Fruit fly (Drosophila melanogaster) whole organism, embryonic: ENCODE results near the gene CG32772.

Experiments used
- Atf3 ChIP-seq: fragments of 200-800 bp; sonication (Bioruptor generic); optimal IDR thresholded peaks from 3 replicates; lab custom pipeline; 2016; ENCODE audit warnings: missing biosample characterization, missing genetic modification characterization
- CG10267 ChIP-seq: fragments of 200-800 bp; sonication (Bioruptor generic); optimal IDR thresholded peaks from 2 replicates; lab custom pipeline; 2018; ENCODE audit warnings: missing biosample characterization, mild to moderate bottlenecking, missing genetic modification characterization, moderate library complexity
- CG10321 ChIP-seq: fragments of 200-800 bp; sonication (Bioruptor generic); IDR thresholded peaks from 2 replicates; pipeline ENCODE4 v1.3.6; 2022; ENCODE audit warnings: missing biosample characterization, missing genetic modification characterization
- CG10431 ChIP-seq: fragments of 200-800 bp; sonication (Bioruptor generic); optimal IDR thresholded peaks from 3 replicates; lab custom pipeline; 2018; ENCODE audit warnings: missing biosample characterization, mild to moderate bottlenecking, missing genetic modification characterization
- CG10543 ChIP-seq: fragments of 200-800 bp; sonication (Bioruptor generic); optimal IDR thresholded peaks from 3 replicates; lab custom pipeline; 2017; ENCODE audit warnings: missing biosample characterization, mild to moderate bottlenecking, missing genetic modification characterization, moderate library complexity
- CG11085 ChIP-seq: fragments of 200-800 bp; sonication (Bioruptor generic); IDR thresholded peaks from 2 replicates; pipeline ENCODE4 v1.3.6; 2022; ENCODE audit warnings: missing biosample characterization, missing genetic modification characterization
- CG11456 ChIP-seq: fragments of 200-800 bp; sonication (Bioruptor generic); IDR thresholded peaks from 3 replicates; pipeline ENCODE4 v1.3.6; 2022; ENCODE audit warnings: missing biosample characterization, missing genetic modification characterization
- CG14860 ChIP-seq: fragments of 200-800 bp; sonication (Bioruptor generic); IDR thresholded peaks from 3 replicates; pipeline ENCODE4 v1.3.6; 2022; ENCODE audit warnings: missing biosample characterization, missing genetic modification characterization; ENCODE audit not compliant: partially characterized antibody
- CG14965 ChIP-seq: fragments of 200-800 bp; sonication (Bioruptor generic); optimal IDR thresholded peaks from 2 replicates; lab custom pipeline; 2016; ENCODE audit warnings: missing biosample characterization, missing genetic modification characterization, borderline replicate concordance
- CG15601 ChIP-seq: fragments of 200-800 bp; sonication (Bioruptor generic); optimal IDR thresholded peaks from 3 replicates; lab custom pipeline; 2019; ENCODE audit warnings: missing biosample characterization, mild to moderate bottlenecking, missing genetic modification characterization, moderate library complexity
- CG1602 ChIP-seq: fragments of 200-800 bp; sonication (Bioruptor generic); optimal IDR thresholded peaks from 3 replicates; lab custom pipeline; 2016; ENCODE audit warnings: missing biosample characterization, missing genetic modification characterization
- CG16813 ChIP-seq: fragments of 200-800 bp; sonication (Bioruptor generic); IDR thresholded peaks from 3 replicates; pipeline ENCODE4 v1.3.6; 2022; ENCODE audit warnings: missing biosample characterization, missing genetic modification characterization; ENCODE audit not compliant: partially characterized antibody
- CG17568 ChIP-seq: fragments of 200-800 bp; sonication (Bioruptor generic); optimal IDR thresholded peaks from 2 replicates; lab custom pipeline; 2018; ENCODE audit warnings: missing biosample characterization, mild to moderate bottlenecking, missing genetic modification characterization, moderate library complexity
- CG17912 ChIP-seq: fragments of 200-800 bp; sonication (Bioruptor generic); optimal IDR thresholded peaks from 2 replicates; lab custom pipeline; 2018; ENCODE audit warnings: missing biosample characterization, mild to moderate bottlenecking, missing genetic modification characterization
- CG18764 ChIP-seq: fragments of 200-800 bp; sonication (Bioruptor generic); optimal IDR thresholded peaks from 3 replicates; lab custom pipeline; 2016; ENCODE audit warnings: missing biosample characterization, missing genetic modification characterization
- CG34376 ChIP-seq: fragments of 200-800 bp; sonication (Bioruptor generic); optimal IDR thresholded peaks from 2 replicates; lab custom pipeline; 2018; ENCODE audit warnings: missing biosample characterization, mild to moderate bottlenecking, missing genetic modification characterization
- CG5245 ChIP-seq: fragments of 200-800 bp; sonication (Bioruptor generic); optimal IDR thresholded peaks from 3 replicates; lab custom pipeline; 2016; ENCODE audit warnings: missing biosample characterization, missing genetic modification characterization
- CG6765 ChIP-seq: fragments of 200-800 bp; sonication (Bioruptor generic); optimal IDR thresholded peaks from 3 replicates; lab custom pipeline; 2017; ENCODE audit warnings: missing biosample characterization, mild to moderate bottlenecking, missing genetic modification characterization
- CG7963 ChIP-seq: fragments of 200-800 bp; sonication (Bioruptor generic); IDR thresholded peaks from 3 replicates; pipeline ENCODE4 v1.3.6; 2022; ENCODE audit warnings: missing biosample characterization, missing genetic modification characterization; ENCODE audit not compliant: partially characterized antibody
- CG8924 ChIP-seq: fragments of 200-800 bp; optimal IDR thresholded peaks from 3 replicates; lab custom pipeline; 2019; ENCODE audit warnings: missing biosample characterization, mild to moderate bottlenecking, missing genetic modification characterization, moderate library complexity
- CG9437 ChIP-seq: fragments of 200-800 bp; sonication (Bioruptor generic); optimal IDR thresholded peaks from 2 replicates; lab custom pipeline; 2018; ENCODE audit warnings: missing biosample characterization, mild to moderate bottlenecking, missing genetic modification characterization
- Camta ChIP-seq: fragments of 200-800 bp; sonication (Bioruptor generic); optimal IDR thresholded peaks from 2 replicates; lab custom pipeline; 2016; ENCODE audit warnings: missing biosample characterization, missing genetic modification characterization
- D19A ChIP-seq: fragments of 200-800 bp; optimal IDR thresholded peaks from 3 replicates; lab custom pipeline; 2019; ENCODE audit warnings: missing biosample characterization, mild to moderate bottlenecking, missing genetic modification characterization, moderate library complexity
- Deaf1 ChIP-seq: fragments of 200-800 bp; optimal IDR thresholded peaks from 3 replicates; lab custom pipeline; 2019; ENCODE audit warnings: missing biosample characterization, mild to moderate bottlenecking, missing genetic modification characterization, moderate library complexity
- Gsc ChIP-seq: fragments of 200-800 bp; sonication (Bioruptor generic); IDR thresholded peaks from 2 replicates; pipeline ENCODE4 v1.3.6; 2022; ENCODE audit warnings: missing biosample characterization, missing genetic modification characterization
- HLH4C ChIP-seq: fragments of 200-800 bp; sonication (Bioruptor generic); IDR thresholded peaks from 3 replicates; pipeline ENCODE4 v1.3.6; 2022; ENCODE audit warnings: missing biosample characterization, missing genetic modification characterization; ENCODE audit not compliant: partially characterized antibody
- Meics ChIP-seq: fragments of 200-800 bp; sonication (Bioruptor generic); optimal IDR thresholded peaks from 2 replicates; lab custom pipeline; 2017; ENCODE audit warnings: missing biosample characterization, mild to moderate bottlenecking, missing genetic modification characterization
- NfI ChIP-seq: fragments of 200-800 bp; sonication (Bioruptor generic); optimal IDR thresholded peaks from 3 replicates; lab custom pipeline; 2018; ENCODE audit warnings: missing biosample characterization, mild to moderate bottlenecking, missing genetic modification characterization, moderate library complexity
- Sin3A ChIP-seq: fragments of >200 bp; optimal IDR thresholded peaks from 2 replicates; lab custom pipeline; 2018
- TFAM ChIP-seq: fragments of 200-800 bp; sonication (Bioruptor generic); optimal IDR thresholded peaks from 2 replicates; lab custom pipeline; 2017; ENCODE audit warnings: missing biosample characterization, missing genetic modification characterization, inconsistent platforms
- chif ChIP-seq, 2 experiments: fragments of 200-800 bp; sonication (Bioruptor generic); optimal IDR thresholded peaks; 3 replicates each; lab custom pipeline; 2016; ENCODE audit warnings: missing biosample characterization in 2 of 2, missing genetic modification characterization in 2 of 2
- dan ChIP-seq: fragments of 200-800 bp; sonication (Bioruptor generic); IDR thresholded peaks from 2 replicates; pipeline ENCODE4 v1.3.6; 2022; ENCODE audit warnings: missing biosample characterization, missing genetic modification characterization
- danr ChIP-seq: fragments of 200-800 bp; sonication (Bioruptor generic); IDR thresholded peaks from 2 replicates; pipeline ENCODE4 v1.3.6; 2022; ENCODE audit warnings: missing biosample characterization, missing genetic modification characterization
- dmrt11E ChIP-seq: fragments of 200-800 bp; sonication (Bioruptor generic); optimal IDR thresholded peaks from 3 replicates; lab custom pipeline; 2018; ENCODE audit warnings: missing biosample characterization, mild to moderate bottlenecking, missing genetic modification characterization, moderate library complexity
- dmrt99B ChIP-seq: fragments of 200-800 bp; sonication (Bioruptor generic); optimal IDR thresholded peaks from 2 replicates; lab custom pipeline; 2018; ENCODE audit warnings: missing biosample characterization, mild to moderate bottlenecking, missing genetic modification characterization, moderate library complexity
- exex ChIP-seq: fragments of 200-800 bp; sonication (Bioruptor generic); optimal IDR thresholded peaks from 4 replicates; lab custom pipeline; 2018; ENCODE audit warnings: missing biosample characterization, mild to moderate bottlenecking, missing genetic modification characterization, moderate library complexity
- fd102C ChIP-seq: fragments of 200-800 bp; sonication (Bioruptor generic); optimal IDR thresholded peaks from 2 replicates; lab custom pipeline; 2018; ENCODE audit warnings: missing biosample characterization, mild to moderate bottlenecking, missing genetic modification characterization, moderate library complexity
- fd64A ChIP-seq: fragments of 200-800 bp; sonication (Bioruptor generic); optimal IDR thresholded peaks from 3 replicates; lab custom pipeline; 2018; ENCODE audit warnings: missing biosample characterization, mild to moderate bottlenecking, missing genetic modification characterization
- h ChIP-seq: fragments of >200 bp; optimal IDR thresholded peaks from 2 replicates; lab custom pipeline; 2017
- inv ChIP-seq: fragments of 200-800 bp; sonication (Bioruptor generic); IDR thresholded peaks from 2 replicates; pipeline ENCODE4 v1.3.6; 2022; ENCODE audit warnings: missing biosample characterization, missing genetic modification characterization; ENCODE audit not compliant: partially characterized antibody
- jigr1 ChIP-seq: fragments of 200-800 bp; sonication (Bioruptor generic); IDR thresholded peaks from 3 replicates; pipeline ENCODE4 v1.3.6; 2022; ENCODE audit warnings: missing biosample characterization, missing genetic modification characterization
- kay ChIP-seq: fragments of 200-800 bp; sonication (Bioruptor generic); optimal IDR thresholded peaks from 2 replicates; lab custom pipeline; 2016; ENCODE audit warnings: missing biosample characterization, missing genetic modification characterization
- lola ChIP-seq, 3 experiments: fragments of >200 bp in 2 of 3; fragments of 200-800 bp in 1 of 3; sonication (Bioruptor generic) in 1 of 3; optimal IDR thresholded peaks; 2 replicates each; lab custom pipeline; 2017 to 2019; ENCODE audit warnings: missing biosample characterization in 3 of 3, missing genetic modification characterization in 3 of 3, mild to moderate bottlenecking in 1 of 3, moderate library complexity in 1 of 3
- luna ChIP-seq: fragments of 200-800 bp; sonication (Bioruptor generic); optimal IDR thresholded peaks from 2 replicates; lab custom pipeline; 2016; ENCODE audit warnings: missing biosample characterization, missing genetic modification characterization
- nau ChIP-seq: fragments of 200-800 bp; sonication (Bioruptor generic); optimal IDR thresholded peaks from 3 replicates; lab custom pipeline; 2017; ENCODE audit warnings: missing biosample characterization, mild to moderate bottlenecking, missing genetic modification characterization, missing genetic modification reagents
- sens ChIP-seq: fragments of 200-800 bp; sonication (Bioruptor generic); peaks from one replicate; lab custom pipeline; 2016; ENCODE audit warnings: missing biosample characterization, missing genetic modification characterization
- sob ChIP-seq: fragments of 200-800 bp; sonication (Bioruptor generic); IDR thresholded peaks from 2 replicates; pipeline ENCODE4 v1.3.6; 2022; ENCODE audit warnings: missing biosample characterization, missing genetic modification characterization
- trem ChIP-seq: fragments of 200-800 bp; optimal IDR thresholded peaks from 3 replicates; lab custom pipeline; 2019; ENCODE audit warnings: missing biosample characterization, mild to moderate bottlenecking, missing genetic modification characterization, moderate library complexity
- vvl ChIP-seq: fragments of 200-800 bp; sonication (Bioruptor generic); IDR thresholded peaks from 2 replicates; pipeline ENCODE4 v1.3.6; 2022; ENCODE audit warnings: missing biosample characterization, missing genetic modification characterization
- zf30C ChIP-seq: fragments of 200-800 bp; sonication (Bioruptor generic); optimal IDR thresholded peaks from 3 replicates; lab custom pipeline; 2018; ENCODE audit warnings: missing biosample characterization, mild to moderate bottlenecking, missing genetic modification characterization

The CG32772 gene

DNA sequence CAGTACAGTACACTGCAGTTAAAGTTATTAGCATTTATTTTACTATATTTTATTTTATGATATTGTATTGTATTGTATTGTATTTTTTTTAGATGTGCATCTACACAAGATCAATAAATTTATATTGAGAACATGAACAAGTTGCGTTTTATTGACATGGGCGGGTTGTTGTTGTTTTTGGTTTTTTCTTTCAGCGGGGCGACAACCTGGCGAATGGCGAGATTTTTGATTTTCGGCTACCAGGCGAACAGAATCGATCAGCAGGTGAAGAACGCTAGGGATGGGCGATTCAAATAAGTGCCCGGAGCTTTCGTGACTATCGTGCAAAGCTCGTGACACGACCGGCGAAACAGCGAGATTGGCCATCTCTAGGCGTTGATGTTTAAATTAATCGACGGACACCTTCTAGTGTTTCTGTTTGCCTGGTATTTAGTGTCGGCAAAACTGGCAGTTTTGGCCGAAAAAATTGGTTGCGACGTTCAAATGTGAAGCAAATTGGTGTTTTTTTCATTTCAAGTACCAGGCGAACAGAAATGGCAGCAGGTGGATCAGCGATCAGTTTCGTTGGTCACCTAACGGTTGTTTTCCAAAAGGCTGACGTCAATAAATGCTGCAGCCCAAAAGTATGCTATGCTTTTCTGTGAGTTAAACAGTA, 47.0 kb downstream of the CG32772 start (continued):
- no peak for TF ChIP-seq CG1602 (GFP tag; lab: Kevin White, UChicago)
- TF ChIP-seq Camta (GFP tag; lab: Kevin White, UChicago), result no peak
- TF ChIP-seq dmrt99B (tag; lab: Kevin White, UChicago), result no peak
- peak; percentile 5 for TF ChIP-seq zf30C (GFP tag; lab: Kevin White, UChicago)
- no peak for TF ChIP-seq CG10321 (GFP tag; lab: Robert Waterston, UW)
- peak; percentile 77 for TF ChIP-seq vvl
- TF ChIP-seq Sin3A (lab: Kevin White, UChicago), result no peak
- TF ChIP-seq sens, result peak; percentile 92
- TF ChIP-seq CG8924 (tag; lab: Kevin White, UChicago), result no peak
- no peak for TF ChIP-seq dan (GFP tag; lab: Robert Waterston, UW)
- TF ChIP-seq nau (GFP tag; lab: Kevin White, UChicago), result no peak
- TF ChIP-seq CG16813 (GFP tag; lab: Robert Waterston, UW), result peak; percentile 92
- no peak for TF ChIP-seq CG17568 (GFP tag; lab: Kevin White, UChicago)
- no peak for TF ChIP-seq chif (GFP tag; optimal IDR thresholded peaks at IDR 0.05; lab: Kevin White, UChicago)
- TF ChIP-seq CG15601, result no peak
- no peak for TF ChIP-seq Atf3 (GFP tag; lab: Kevin White, UChicago)
- peak; percentile 93 for TF ChIP-seq HLH4C (GFP tag; lab: Robert Waterston, UW)
- peak; percentile 46 for TF ChIP-seq CG10543 (GFP tag; lab: Kevin White, UChicago)
- TF ChIP-seq trem (tag; lab: Kevin White, UChicago), result no peak
- TF ChIP-seq dmrt11E, result no peak
- TF ChIP-seq CG17912, result no peak
- no peak for TF ChIP-seq luna
- TF ChIP-seq Gsc, result no peak
- no peak for TF ChIP-seq kay (GFP tag; lab: Kevin White, UChicago)
- no peak for TF ChIP-seq jigr1 (GFP tag; lab: Robert Waterston, UW)
- peak; percentile 16 for TF ChIP-seq CG10267 (tag; lab: Kevin White, UChicago)
- TF ChIP-seq fd64A (GFP tag; lab: Kevin White, UChicago), result no peak
- no peak for TF ChIP-seq exex (tag; lab: Kevin White, UChicago)
- TF ChIP-seq CG7963 (GFP tag; lab: Robert Waterston, UW), result peak; percentile 93
- TF ChIP-seq danr (GFP tag; lab: Robert Waterston, UW), result no peak
- no peak for TF ChIP-seq NfI (GFP tag; lab: Kevin White, UChicago)
- no peak for TF ChIP-seq CG5245
- peak; percentile 90 for TF ChIP-seq inv
- TF ChIP-seq Meics (GFP tag; lab: Kevin White, UChicago), result no peak
- no peak for TF ChIP-seq CG9437 (GFP tag; lab: Kevin White, UChicago)
- TF ChIP-seq h, result no peak
- TF ChIP-seq lola (GFP tag; optimal IDR thresholded peaks at IDR 0.05; lab: Kevin White, UChicago), result peak in 1 of 3 experiments; percentile 8
- no peak for TF ChIP-seq CG18764 (GFP tag; lab: Kevin White, UChicago)
- TF ChIP-seq TFAM (GFP tag; lab: Kevin White, UChicago), result no peak
- no peak for TF ChIP-seq CG6765 (GFP tag; lab: Kevin White, UChicago)
- no peak for TF ChIP-seq fd102C (GFP tag; lab: Kevin White, UChicago)
- peak; percentile 40 for TF ChIP-seq CG34376
- no peak for TF ChIP-seq CG11456 (GFP tag; lab: Robert Waterston, UW)
- no peak for TF ChIP-seq Deaf1 (tag; lab: Kevin White, UChicago)
- peak; percentile 91 for TF ChIP-seq CG14860 (GFP tag; lab: Robert Waterston, UW)
- no peak for TF ChIP-seq CG10431
- no peak for TF ChIP-seq CG14965 (GFP tag; lab: Kevin White, UChicago)
- TF ChIP-seq sob (GFP tag; lab: Robert Waterston, UW), result peak; percentile 40; the same call in 1 of the 2 replicates
- no peak for TF ChIP-seq CG11085 (GFP tag; lab: Robert Waterston, UW)
- TF ChIP-seq D19A (tag; lab: Kevin White, UChicago), result no peak
